Worm (Caenorhabditis elegans): ENCODE results near the gene ZK512.4.
A peak's percentile ranks its signal among the peaks of the same experiment; 100 is the strongest.

The ZK512.4 gene

DNA sequence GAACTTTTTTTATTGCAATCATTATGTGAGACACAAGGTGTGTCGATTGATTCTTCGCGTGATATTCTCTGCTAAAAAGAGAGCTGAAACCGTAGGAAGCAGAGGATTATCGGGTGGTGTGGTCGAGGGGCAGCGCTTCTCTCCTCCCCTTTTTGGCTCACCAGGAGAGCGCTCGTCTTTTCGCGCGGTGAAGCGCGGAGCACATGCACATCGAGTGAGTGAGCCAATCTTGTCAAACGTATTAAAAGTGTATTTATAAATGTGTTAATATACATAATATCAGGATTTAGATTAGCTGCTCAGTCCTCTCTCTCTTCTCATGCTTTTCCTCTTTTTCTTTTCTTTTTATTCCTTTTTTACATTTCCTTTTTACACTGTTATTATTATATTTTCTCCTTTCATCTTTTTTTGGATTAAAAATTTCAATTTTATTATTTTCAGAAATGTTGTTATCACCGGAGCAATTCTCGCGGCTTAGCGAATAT, 17.5 kb downstream of the ZK512.4 start, which contains the start of gene dgk-3:
dgk-3 (plus strand) TSS at position 435 of the 485 bp plus-strand sequence.
- TF ChIP-seq blmp-1 (tag; optimal IDR thresholded peaks at IDR 0.05; ENCODE audit: insufficient read depth) (no peak), peb-1 (tag; optimal IDR thresholded peaks at IDR 0.05) (no peak), lin-13 (GFP tag; optimal IDR thresholded peaks at IDR 0.05) (no peak), crh-2 (tag; optimal IDR thresholded peaks at IDR 0.05) (no peak), aly-2 (tag; optimal IDR thresholded peaks at IDR 0.05) (no peak), nhr-237 (tag; optimal IDR thresholded peaks at IDR 0.05) (no peak), nhr-6 (tag; optimal IDR thresholded peaks at IDR 0.05) (no peak), ztf-1 (GFP tag; conservative IDR thresholded peaks at IDR 0.05) (no peak), ztf-11 (tag; optimal IDR thresholded peaks at IDR 0.05) (no peak), nhr-25 (tag; optimal IDR thresholded peaks at IDR 0.05) (no peak), Y55F3AM.14 (GFP tag; optimal IDR thresholded peaks at IDR 0.05) (no peak), nhr-12 (tag; optimal IDR thresholded peaks at IDR 0.05) (no peak), fos-1 (tag; optimal IDR thresholded peaks at IDR 0.05) (no peak), mdl-1 (tag; optimal IDR thresholded peaks at IDR 0.05) (no peak), lin-11 (tag; optimal IDR thresholded peaks at IDR 0.05) (no peak)

DNA sequence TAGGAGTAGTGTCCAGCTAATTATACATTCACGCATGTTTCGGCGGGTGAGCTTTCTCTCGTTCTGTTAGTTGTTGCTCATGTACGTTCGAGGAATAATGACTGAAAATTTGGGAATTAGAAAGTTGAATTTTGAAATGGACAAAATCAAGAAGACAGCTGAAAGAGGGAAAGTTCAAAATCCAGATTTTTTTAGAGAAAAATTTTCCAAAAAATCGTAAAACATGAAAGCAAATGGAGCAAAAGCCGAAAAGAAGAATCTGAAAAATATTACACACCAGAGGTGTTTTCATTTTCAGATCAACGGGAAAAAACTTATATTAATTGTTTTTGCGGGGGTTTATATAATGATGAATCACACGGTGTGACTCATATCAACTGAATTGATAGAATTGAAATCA, 27.6 kb downstream of the ZK512.4 start, which contains the start of gene ina-1:
ina-1 (minus strand) TSS at position 101 of the 400 bp plus-strand sequence.
- no peak for TF ChIP-seq C34F6.9 (tag; optimal IDR thresholded peaks at IDR 0.05)
- TF ChIP-seq sem-4 (tag; optimal IDR thresholded peaks at IDR 0.05) = no peak
- no peak for TF ChIP-seq lsy-2 (tag; optimal IDR thresholded peaks at IDR 0.05)

DNA sequence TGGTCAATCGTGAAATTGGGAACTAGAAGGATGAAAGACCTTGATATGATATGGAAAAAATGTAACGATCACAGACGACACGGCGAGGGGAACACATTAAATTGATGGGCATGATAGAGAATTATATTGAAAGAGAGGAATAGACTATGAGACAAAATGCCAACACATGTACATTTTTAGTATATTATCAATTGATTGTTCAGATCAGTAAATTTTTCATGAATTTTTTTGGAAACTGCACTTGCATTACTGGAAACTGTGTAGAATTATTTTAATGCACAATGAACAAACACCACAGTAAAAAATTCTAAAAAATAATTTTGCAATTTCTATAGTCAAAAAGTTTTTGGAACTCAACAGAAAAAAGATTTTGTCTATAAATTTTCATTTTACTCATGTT, 28.1 kb downstream of the ZK512.4 start:
- TF ChIP-seq aly-2 (tag; optimal IDR thresholded peaks at IDR 0.05) (no peak), lin-39 (tag; optimal IDR thresholded peaks at IDR 0.05) (no peak), sma-9 (GFP tag; optimal IDR thresholded peaks at IDR 0.05) (peak; percentile 21), sma-9 (tag; optimal IDR thresholded peaks at IDR 0.05) (no peak), dmd-4 (tag; optimal IDR thresholded peaks at IDR 0.05) (no peak), alr-1 (tag; optimal IDR thresholded peaks at IDR 0.05) (no peak), nhr-21 (tag; optimal IDR thresholded peaks at IDR 0.05) (no peak), zag-1 (tag; optimal IDR thresholded peaks at IDR 0.05) (no peak), fos-1 (tag; optimal IDR thresholded peaks at IDR 0.05) (peak; percentile 33), nhr-237 (tag; optimal IDR thresholded peaks at IDR 0.05) (no peak), mbf-1 (tag; optimal IDR thresholded peaks at IDR 0.05) (no peak)

DNA sequence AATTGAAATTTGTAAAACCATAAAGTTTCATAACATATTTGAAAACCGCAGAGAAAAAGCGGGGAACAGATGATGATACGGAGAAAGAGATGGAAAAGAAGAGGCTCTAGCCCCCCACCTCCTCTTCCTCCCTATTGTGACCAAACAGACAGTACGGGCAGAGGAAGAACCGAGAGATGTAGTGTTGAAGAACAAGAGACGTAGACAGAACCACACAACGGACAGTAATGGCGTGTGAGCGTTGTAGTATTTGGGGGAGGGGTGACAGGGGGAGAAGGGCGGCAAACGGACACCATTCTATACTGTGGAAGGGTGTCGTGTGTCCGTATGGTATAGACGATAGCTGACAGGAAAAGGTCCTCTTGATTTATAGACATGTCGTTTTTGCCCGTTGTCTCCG, 30.9 kb downstream of the ZK512.4 start:
- no peak for TF ChIP-seq elt-1 (tag; optimal IDR thresholded peaks at IDR 0.05)
- TF ChIP-seq fos-1 (tag; optimal IDR thresholded peaks at IDR 0.05) = peak; percentile 19

DNA sequence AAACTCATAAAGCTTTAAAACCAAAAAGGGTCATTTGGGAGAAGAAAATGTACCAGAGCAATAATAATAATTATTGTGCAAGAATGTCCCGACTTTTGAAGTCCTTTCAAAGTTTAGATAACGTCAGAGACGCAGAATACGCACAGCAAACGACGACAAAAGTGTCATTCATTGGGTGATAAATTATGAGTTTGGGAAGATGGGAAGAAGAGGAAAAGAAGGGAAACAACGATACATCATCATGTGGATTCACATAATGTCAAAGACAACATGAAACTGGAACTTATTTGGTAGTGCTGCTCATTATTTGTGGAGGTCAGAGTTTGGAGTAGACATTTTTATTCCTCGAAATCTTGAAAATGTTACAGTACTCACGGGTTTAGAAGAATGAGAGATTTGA, 32.7 kb downstream of the ZK512.4 start:
- TF ChIP-seq mab-5 (tag; optimal IDR thresholded peaks at IDR 0.05) = peak; percentile 84
- TF ChIP-seq unc-55 (GFP tag; optimal IDR thresholded peaks at IDR 0.05) = peak; percentile 40
- TF ChIP-seq ztf-11 (tag; optimal IDR thresholded peaks at IDR 0.05) = no peak

DNA sequence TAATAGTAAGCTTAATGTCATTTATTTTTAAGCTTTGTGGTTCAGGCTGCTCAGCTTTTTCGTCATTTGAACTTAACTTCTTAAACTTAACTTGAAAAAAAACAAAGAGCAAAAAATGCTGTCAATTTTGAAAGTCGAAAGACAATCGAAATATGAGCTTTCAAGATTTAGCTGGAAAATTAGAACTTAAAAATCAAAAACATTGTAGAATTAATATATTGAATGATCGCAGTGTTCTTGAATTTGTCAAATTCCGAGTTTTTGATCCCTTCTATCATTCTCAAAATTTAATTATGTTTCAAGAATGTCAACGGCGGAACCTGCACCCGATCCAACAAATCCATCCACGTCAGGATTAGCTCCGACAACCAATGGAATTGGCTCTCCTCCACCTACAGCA, 36.1 kb downstream of the ZK512.4 start, which contains the start of gene tax-4:
tax-4 (plus strand) TSS at position 301 of the 400 bp plus-strand sequence.
- TF ChIP-seq sma-9 (GFP tag; optimal IDR thresholded peaks at IDR 0.05) (no peak), sma-9 (tag; optimal IDR thresholded peaks at IDR 0.05) (no peak), gmeb-1 (tag; optimal IDR thresholded peaks at IDR 0.05) (no peak), lsy-2 (tag; optimal IDR thresholded peaks at IDR 0.05) (no peak), nhr-77 (tag; optimal IDR thresholded peaks at IDR 0.05) (no peak), nhr-25 (tag; optimal IDR thresholded peaks at IDR 0.05) (no peak), mbf-1 (tag; optimal IDR thresholded peaks at IDR 0.05) (no peak)

DNA sequence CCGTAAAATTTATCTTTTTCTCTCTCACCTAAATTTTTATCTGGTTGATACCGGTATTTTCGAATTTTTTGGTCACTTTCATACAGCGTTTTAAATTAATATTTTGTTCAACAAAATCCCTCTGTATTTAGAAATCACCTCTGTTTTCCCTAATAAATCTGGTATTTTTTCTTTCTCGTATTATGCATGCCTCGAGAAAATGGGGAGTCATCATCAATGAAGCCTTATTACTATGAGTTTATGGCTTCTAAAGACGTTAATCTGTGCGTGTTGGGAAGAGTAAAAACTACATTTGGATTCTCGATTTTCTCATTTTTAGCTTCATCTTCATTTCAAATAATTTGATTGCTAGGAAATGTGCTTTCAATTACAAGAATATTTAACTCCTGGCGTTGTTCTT, 40.6 kb downstream of the ZK512.4 start, which contains the start of gene ZC84.7:
ZC84.7 (plus strand) TSS at position 301 of the 400 bp plus-strand sequence.
- no peak for TF ChIP-seq sma-3 (GFP tag; optimal IDR thresholded peaks at IDR 0.05)
- no peak for TF ChIP-seq Y55F3AM.14 (GFP tag; optimal IDR thresholded peaks at IDR 0.05)
- TF ChIP-seq ceh-82 (tag; optimal IDR thresholded peaks at IDR 0.05) = no peak
- TF ChIP-seq nhr-25 (tag; optimal IDR thresholded peaks at IDR 0.05) = no peak
- no peak for TF ChIP-seq mbf-1 (tag; optimal IDR thresholded peaks at IDR 0.05)
